Worm (Caenorhabditis elegans): ENCODE results near the gene sqst-1.

DNA sequence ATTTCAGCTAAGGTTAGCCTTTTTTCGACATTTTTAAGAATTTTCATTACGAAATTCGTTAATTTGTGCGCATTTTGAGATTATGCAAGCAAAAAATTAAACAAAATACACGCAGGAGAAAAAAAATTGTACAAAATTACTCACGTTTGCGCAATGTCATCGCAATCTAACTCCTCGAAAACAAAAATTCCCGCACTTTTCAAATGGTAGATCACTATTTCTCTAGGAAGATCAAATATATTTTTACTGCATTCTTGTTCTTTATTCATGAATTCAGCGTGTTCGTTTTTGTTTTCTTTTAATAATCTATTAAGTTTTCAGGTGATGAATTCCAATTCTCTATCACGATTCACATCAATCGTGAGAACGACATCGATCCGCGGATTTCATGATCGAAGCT is 3.1 kb upstream of the sqst-1 start, which contains the start of the genes T12G3.6 and mrpl-51:
- TF ChIP-seq dao-5 (tag; optimal IDR thresholded peaks at IDR 0.05): no peak
- TF ChIP-seq him-1 (tag; optimal IDR thresholded peaks at IDR 0.05): no peak
- no peak for TF ChIP-seq W03F9.2 (tag; optimal IDR thresholded peaks at IDR 0.05)
